Worm (Caenorhabditis elegans): ENCODE results near the gene grd-5.

- TF ChIP-seq flt-1 (GFP tag; IDR thresholded peaks at IDR 0.05), result no peak
- TF ChIP-seq med-1 (GFP tag; optimal IDR thresholded peaks at IDR 0.05; ENCODE audit: insufficient read depth), result no peak
- TF ChIP-seq klf-2 (GFP tag; conservative IDR thresholded peaks at IDR 0.05), result no peak
- no peak for TF ChIP-seq T22C8.4 (GFP tag; IDR thresholded peaks at IDR 0.05)
- no peak for TF ChIP-seq ztf-29 (GFP tag; IDR thresholded peaks at IDR 0.05)
Observed at ce11 chrV:8668224-8668623, 49.4 kb downstream of the grd-5 start.
